Worm (Caenorhabditis elegans): ENCODE data around the gene gspd-1.

The gspd-1 gene

ce11 chrIV:11285239-11285638 is 32.0 kb upstream of the gspd-1 start:
- TF ChIP-seq nhr-111 (GFP tag; optimal IDR thresholded peaks at IDR 0.05) (no peak), dve-1 (tag; optimal IDR thresholded peaks at IDR 0.05; ENCODE audit: insufficient read depth) (peak; percentile 47), zip-11 (GFP tag; IDR thresholded peaks at IDR 0.05) (no peak), lin-15B (tag; optimal IDR thresholded peaks at IDR 0.05) (no peak), fkh-10 (GFP tag; optimal IDR thresholded peaks at IDR 0.05) (no peak), unc-62 (GFP tag; optimal IDR thresholded peaks at IDR 0.05 in 1 of 2) (peak in 1 of 2 experiments; percentile 54), unc-62 (tag; optimal IDR thresholded peaks at IDR 0.05) (no peak), F26F4.8 (GFP tag; conservative IDR thresholded peaks at IDR 0.05) (no peak), nhr-41 (GFP tag; IDR thresholded peaks at IDR 0.05) (no peak), Y105C5A.15 (GFP tag; IDR thresholded peaks at IDR 0.05) (no peak), nhr-6 (tag; optimal IDR thresholded peaks at IDR 0.05) (no peak), F44E2.7 (GFP tag; IDR thresholded peaks at IDR 0.05) (no peak), vab-7 (GFP tag; IDR thresholded peaks at IDR 0.05) (no peak)

ce11 chrIV:11286112-11286511 is 31.1 kb upstream of the gspd-1 start:
- TF ChIP-seq jun-1 (tag; optimal IDR thresholded peaks at IDR 0.05) (no peak), ztf-7 (tag; optimal IDR thresholded peaks at IDR 0.05) (no peak), dve-1 (tag; optimal IDR thresholded peaks at IDR 0.05; ENCODE audit: insufficient read depth) (peak; percentile 49), D1046.2 (GFP tag; IDR thresholded peaks at IDR 0.05) (no peak), cey-2 (tag; optimal IDR thresholded peaks at IDR 0.05; ENCODE audit: borderline replicate concordance, insufficient read depth) (no peak), ces-1 (GFP tag; optimal IDR thresholded peaks at IDR 0.05) (no peak), daf-16 (GFP tag; optimal IDR thresholded peaks at IDR 0.05) (no peak), daf-16 (tag; optimal IDR thresholded peaks at IDR 0.05) (peak; percentile 59), hlh-30 (tag; optimal IDR thresholded peaks at IDR 0.05; ENCODE audit: insufficient read depth) (no peak), lir-3 (tag; optimal IDR thresholded peaks at IDR 0.05) (no peak)

- no peak for TF ChIP-seq daf-16 (GFP tag; optimal IDR thresholded peaks at IDR 0.05)
- peak; percentile 17 for TF ChIP-seq daf-16 (tag; optimal IDR thresholded peaks at IDR 0.05)
- no peak for TF ChIP-seq cey-2 (tag; optimal IDR thresholded peaks at IDR 0.05; ENCODE audit: borderline replicate concordance, insufficient read depth)
Observed at ce11 chrIV:11287511-11287910, 29.7 kb upstream of the gspd-1 start, which contains the start of gene F54D1.6. F54D1.6 (plus strand) TSS chrIV:11287811.

ce11 chrIV:11288965-11289364 is 28.3 kb upstream of the gspd-1 start:
- TF ChIP-seq hlh-11 (tag; optimal IDR thresholded peaks at IDR 0.05): peak; percentile 82
- no peak for TF ChIP-seq spr-3 (GFP tag; optimal IDR thresholded peaks at IDR 0.05)
- no peak for TF ChIP-seq daf-16 (GFP tag; optimal IDR thresholded peaks at IDR 0.05)
- TF ChIP-seq daf-16 (tag; optimal IDR thresholded peaks at IDR 0.05): peak; percentile 96
- TF ChIP-seq dve-1 (tag; optimal IDR thresholded peaks at IDR 0.05; ENCODE audit: insufficient read depth): peak; percentile 90
- TF ChIP-seq tra-1 (GFP tag; IDR thresholded peaks at IDR 0.05): peak; percentile 62
- peak; percentile 37 for TF ChIP-seq mep-1 (tag; optimal IDR thresholded peaks at IDR 0.05)
- TF ChIP-seq php-3 (GFP tag; IDR thresholded peaks at IDR 0.05): peak; percentile 98
- TF ChIP-seq lin-13 (GFP tag; optimal IDR thresholded peaks at IDR 0.05): no peak
- TF ChIP-seq mes-2 (tag; optimal IDR thresholded peaks at IDR 0.05; ENCODE audit: poor library complexity, severe bottlenecking): peak; percentile 6
- TF ChIP-seq cey-2 (tag; optimal IDR thresholded peaks at IDR 0.05; ENCODE audit: borderline replicate concordance, insufficient read depth): no peak
- TF ChIP-seq ceh-20 (GFP tag; IDR thresholded peaks at IDR 0.05): no peak
- TF ChIP-seq ceh-44 (GFP tag; IDR thresholded peaks at IDR 0.05): no peak
- no peak for TF ChIP-seq lir-3 (tag; optimal IDR thresholded peaks at IDR 0.05)
- TF ChIP-seq mxl-3 (GFP tag; optimal IDR thresholded peaks at IDR 0.05): peak; percentile 36
- TF ChIP-seq F10B5.3 (tag; optimal IDR thresholded peaks at IDR 0.05): no peak
- TF ChIP-seq nhr-28 (tag; optimal IDR thresholded peaks at IDR 0.05): peak; percentile 88
- no peak for TF ChIP-seq Y105C5A.15 (GFP tag; IDR thresholded peaks at IDR 0.05)
- TF ChIP-seq lin-29 (GFP tag; IDR thresholded peaks at IDR 0.05): no peak
- TF ChIP-seq dmd-9 (GFP tag; IDR thresholded peaks at IDR 0.05): no peak
- peak; percentile 57; the same call in 1 of the 2 replicates for TF ChIP-seq lin-1 (GFP tag; IDR thresholded peaks at IDR 0.05)
- TF ChIP-seq nhr-77 (tag; optimal IDR thresholded peaks at IDR 0.05): peak; percentile 84
- no peak; the same call in 1 of the 2 replicates for TF ChIP-seq T26A8.4 (GFP tag; IDR thresholded peaks at IDR 0.05)
- no peak for TF ChIP-seq ceh-32 (tag; optimal IDR thresholded peaks at IDR 0.05; ENCODE audit: poor library complexity)
- TF ChIP-seq nhr-6 (tag; optimal IDR thresholded peaks at IDR 0.05): peak; percentile 25
- TF ChIP-seq unc-130 (GFP tag; optimal IDR thresholded peaks at IDR 0.05): no peak
- TF ChIP-seq hlh-30 (tag; optimal IDR thresholded peaks at IDR 0.05; ENCODE audit: insufficient read depth): peak; percentile 33
- TF ChIP-seq Y48G9A.11 (GFP tag; IDR thresholded peaks at IDR 0.05): no peak
- TF ChIP-seq saeg-2 (GFP tag; IDR thresholded peaks at IDR 0.05): no peak
- TF ChIP-seq dmd-6 (GFP tag; IDR thresholded peaks at IDR 0.05): peak; percentile 80
